Fruit fly (Drosophila melanogaster) whole organism, pupa: ENCODE measurements around the gene Snm1.

ENCODE experiments used
- CG10348 ChIP-seq: fragments of 200-800 bp; sonication (Bioruptor generic); IDR thresholded peaks from 2 replicates; pipeline ENCODE4 v1.3.6; 2022; ENCODE audit warnings: missing biosample characterization, missing genetic modification characterization
- CG13204 ChIP-seq: fragments of 200-800 bp; sonication (Bioruptor generic); optimal IDR thresholded peaks from 2 replicates; lab custom pipeline; 2018; ENCODE audit warnings: missing biosample characterization, mild to moderate bottlenecking, missing genetic modification characterization, moderate library complexity
- CG32121 ChIP-seq: fragments of 200-800 bp; sonication (Bioruptor generic); IDR thresholded peaks from 2 replicates; pipeline ENCODE4 v1.3.6; 2022; ENCODE audit warnings: missing biosample characterization, missing genetic modification characterization
- D1 ChIP-seq: fragments of 200-800 bp; sonication (Bioruptor generic); optimal IDR thresholded peaks from 2 replicates; lab custom pipeline; 2018; ENCODE audit warnings: missing biosample characterization, mild to moderate bottlenecking, missing genetic modification characterization, moderate library complexity
- EcR ChIP-seq: fragments of 200-800 bp; sonication (Bioruptor generic); optimal IDR thresholded peaks from 3 replicates; lab custom pipeline; 2019; ENCODE audit warnings: missing biosample characterization, missing genetic modification characterization, mild to moderate bottlenecking, moderate library complexity, missing genetic modification reagents
- Ets98B ChIP-seq: fragments of 200-800 bp; sonication (Bioruptor generic); IDR thresholded peaks from 2 replicates; pipeline ENCODE4 v1.3.6; 2022; ENCODE audit warnings: missing biosample characterization, missing genetic modification characterization
- Pif1A ChIP-seq: fragments of 200-800 bp; sonication (Bioruptor generic); optimal IDR thresholded peaks from 3 replicates; lab custom pipeline; 2016; ENCODE audit warnings: missing biosample characterization, missing genetic modification characterization
- Pif1B ChIP-seq: fragments of 200-800 bp; sonication (Bioruptor generic); optimal IDR thresholded peaks from 3 replicates; lab custom pipeline; 2016; ENCODE audit warnings: missing biosample characterization, missing genetic modification characterization
- Snoo ChIP-seq: fragments of 200-800 bp; sonication (Bioruptor generic); optimal IDR thresholded peaks from 3 replicates; lab custom pipeline; 2017; ENCODE audit warnings: missing biosample characterization, mild to moderate bottlenecking, missing genetic modification characterization, inconsistent platforms
- fd96Ca ChIP-seq: fragments of 200-800 bp; sonication (Bioruptor generic); IDR thresholded peaks from 3 replicates; pipeline ENCODE4 v1.3.6; 2022; ENCODE audit warnings: missing biosample characterization, missing genetic modification characterization
- gl ChIP-seq: fragments of 200-800 bp; sonication (Bioruptor generic); optimal IDR thresholded peaks from 2 replicates; lab custom pipeline; 2018; ENCODE audit warnings: missing biosample characterization, mild to moderate bottlenecking, missing genetic modification characterization

dm6 chr3R:5554082-5554481 lies 802 bp upstream of the Snm1 start, which contains the start of gene Pcmt:
- TF ChIP-seq Pif1B (GFP tag; lab: Kevin White, UChicago), result no peak
- no peak for TF ChIP-seq CG32121 (GFP tag; lab: Robert Waterston, UW)
- TF ChIP-seq Snoo (tag; lab: Kevin White, UChicago), result no peak
- TF ChIP-seq Pif1A (GFP tag; lab: Kevin White, UChicago), result no peak
- TF ChIP-seq D1, result no peak
- TF ChIP-seq CG13204 (GFP tag; lab: Kevin White, UChicago), result no peak
- no peak for TF ChIP-seq EcR (GFP tag; lab: Kevin White, UChicago)
- no peak for TF ChIP-seq gl (tag; lab: Kevin White, UChicago)
- TF ChIP-seq fd96Ca (GFP tag; lab: Robert Waterston, UW), result no peak
- TF ChIP-seq CG10348 (GFP tag; lab: Robert Waterston, UW), result no peak
- no peak for TF ChIP-seq Ets98B
